Fruit fly (Drosophila melanogaster) whole organism, larva: ENCODE measurements around the gene CG10947.

Experiments
- noc ChIP-seq: fragments of 200-800 bp; sonication (Bioruptor generic); optimal IDR thresholded peaks from 3 replicates; lab custom pipeline; 2019; ENCODE audit warnings: missing biosample characterization, mild to moderate bottlenecking, missing genetic modification characterization, moderate library complexity

Gene CG10947

dm6 chr2L:20420035-20420434 lies 5.4 kb upstream of the CG10947 start:
- no peak for TF ChIP-seq noc (tag; lab: Kevin White, UChicago)

- TF ChIP-seq noc (tag; lab: Kevin White, UChicago) = peak; percentile 38
Measured at dm6 chr2L:20417597-20418286, 3.1 kb upstream of the CG10947 start.

- peak; percentile 41 for TF ChIP-seq noc (tag; lab: Kevin White, UChicago)
Measured at dm6 chr2L:20416754-20417563, 2.4 kb upstream of the CG10947 start, which contains the start of the genes CG10949 and Arpc2. Gene CG10949, minus strand, starts transcription at chr2L:20416918. Gene Arpc2, plus strand, starts transcription at chr2L:20417057.

- TF ChIP-seq noc (tag; lab: Kevin White, UChicago) = no peak
Measured at dm6 chr2L:20413826-20414225, 774 bp downstream of the CG10947 start.

dm6 chr2L:20401408-20401807 lies 13.2 kb downstream of the CG10947 start:
- TF ChIP-seq noc (tag; lab: Kevin White, UChicago) = no peak

dm6 chr2L:20400875-20401274 lies 13.7 kb downstream of the CG10947 start:
- no peak for TF ChIP-seq noc (tag; lab: Kevin White, UChicago)

dm6 chr2L:20399239-20399638 lies 15.4 kb downstream of the CG10947 start:
- no peak for TF ChIP-seq noc (tag; lab: Kevin White, UChicago)

dm6 chr2L:20397032-20397431 lies 17.6 kb downstream of the CG10947 start:
- no peak for TF ChIP-seq noc (tag; lab: Kevin White, UChicago)

dm6 chr2L:20390004-20390403 lies 24.6 kb downstream of the CG10947 start:
- TF ChIP-seq noc (tag; lab: Kevin White, UChicago) = peak; percentile 65

dm6 chr2L:20382141-20382815 lies 32.3 kb downstream of the CG10947 start, which contains the start of gene CG16798:
Gene CG16798, minus strand, starts transcription at chr2L:20382356.
- no peak for TF ChIP-seq noc (tag; lab: Kevin White, UChicago)

dm6 chr2L:20381329-20381728 lies 33.3 kb downstream of the CG10947 start:
- TF ChIP-seq noc (tag; lab: Kevin White, UChicago) = no peak

- TF ChIP-seq noc (tag; lab: Kevin White, UChicago) = no peak
Measured at dm6 chr2L:20374054-20374507, 40.5 kb downstream of the CG10947 start, which contains the start of gene Ugt37A1. Gene Ugt37A1, minus strand, starts transcription at chr2L:20374104.

- no peak for TF ChIP-seq noc (tag; lab: Kevin White, UChicago)
Measured at dm6 chr2L:20371451-20371850, 43.1 kb downstream of the CG10947 start.

- TF ChIP-seq noc (tag; lab: Kevin White, UChicago) = no peak
Measured at dm6 chr2L:20370151-20370550, 44.4 kb downstream of the CG10947 start.

dm6 chr2L:20352727-20353126 lies 61.9 kb downstream of the CG10947 start:
- no peak for TF ChIP-seq noc (tag; lab: Kevin White, UChicago)

- no peak for TF ChIP-seq noc (tag; lab: Kevin White, UChicago)
Measured at dm6 chr2L:20352200-20352599, 62.4 kb downstream of the CG10947 start.
